Worm (Caenorhabditis elegans): ENCODE measurements around the gene C16C8.20.

DNA sequence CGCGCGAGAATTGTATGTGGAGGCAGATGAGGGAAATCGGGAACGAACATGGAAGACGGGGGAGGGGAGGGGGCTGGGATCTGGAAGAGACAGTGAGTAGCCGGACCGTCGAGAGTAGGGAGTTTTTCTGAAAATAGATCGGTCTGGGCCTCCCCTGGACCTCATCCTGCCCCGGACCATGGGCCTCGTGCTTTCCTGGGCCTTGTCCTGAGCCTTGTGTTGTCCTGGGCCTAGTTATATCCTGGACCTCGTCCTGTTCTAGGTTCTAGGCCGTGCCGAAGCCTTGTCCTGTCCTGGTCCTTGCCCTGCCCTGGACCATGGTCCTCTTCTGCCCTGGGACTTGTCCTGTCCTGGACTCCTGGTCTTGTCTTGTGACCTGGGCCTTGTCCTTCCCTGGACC lies 9.4 kb upstream of the C16C8.20 start:
- TF ChIP-seq dao-5 (tag; optimal IDR thresholded peaks at IDR 0.05) = no peak
- no peak for TF ChIP-seq him-1 (tag; optimal IDR thresholded peaks at IDR 0.05)

Measured in whole organism, L4/young adult.